Worm (Caenorhabditis elegans) whole organism, L2 larva: ENCODE measurements around the gene F32D1.11.

Experiments used
- C34F6.9 ChIP-seq: fragments of 150-350 bp; optimal IDR thresholded peaks from 2 replicates; lab custom pipeline; 2014; ENCODE audit warnings: missing biosample characterization, missing genetic modification characterization
- F13H6.1 ChIP-seq: sonication (generic microtip); optimal IDR thresholded peaks from 2 replicates; lab custom pipeline; 2016; ENCODE audit warnings: missing genetic modification characterization, missing compliant biosample characterization
- R02D3.7 ChIP-seq: fragments of 150-350 bp; optimal IDR thresholded peaks from 2 replicates; lab custom pipeline; 2014; ENCODE audit warnings: missing biosample characterization, missing genetic modification characterization
- Y55F3AM.14 ChIP-seq: fragments of 200-800 bp; sonication (Bioruptor generic); optimal IDR thresholded peaks from 2 replicates; lab custom pipeline; 2018; ENCODE audit warnings: mild to moderate bottlenecking, missing genetic modification characterization, missing compliant biosample characterization
- ZK546.5 ChIP-seq: sonication (generic microtip); optimal IDR thresholded peaks from 2 replicates; lab custom pipeline; 2017; ENCODE audit warnings: missing biosample characterization, missing genetic modification characterization
- alr-1 ChIP-seq: fragments of 150-350 bp; optimal IDR thresholded peaks from 2 replicates; lab custom pipeline; 2014; ENCODE audit warnings: missing biosample characterization, missing genetic modification characterization
- aly-2 ChIP-seq: fragments of 150-350 bp; optimal IDR thresholded peaks from 2 replicates; lab custom pipeline; 2014; ENCODE audit warnings: missing biosample characterization, missing genetic modification characterization
- ama-1 ChIP-seq: fragments of 150-350 bp; optimal IDR thresholded peaks from 2 replicates; lab custom pipeline; 2018; ENCODE audit warnings: inconsistent platforms
- ceh-16 ChIP-seq: fragments of 150-350 bp; optimal IDR thresholded peaks from 2 replicates; lab custom pipeline; 2014; ENCODE audit warnings: missing biosample characterization, missing genetic modification characterization
- crh-2 ChIP-seq: sonication (generic microtip); optimal IDR thresholded peaks from 2 replicates; lab custom pipeline; 2017; ENCODE audit warnings: missing biosample characterization, missing genetic modification characterization
- egl-27 ChIP-seq: sonication (generic microtip); optimal IDR thresholded peaks from 3 replicates; lab custom pipeline; 2017; ENCODE audit warnings: missing biosample characterization, missing genetic modification reagents, missing genetic modification characterization
- elt-1 ChIP-seq: fragments of 150-350 bp; optimal IDR thresholded peaks from 2 replicates; lab custom pipeline; 2014; ENCODE audit warnings: missing biosample characterization, missing genetic modification characterization
- elt-3 ChIP-seq: sonication (generic microtip); optimal IDR thresholded peaks from 2 replicates; lab custom pipeline; 2017; ENCODE audit warnings: missing biosample characterization, missing genetic modification characterization
- gmeb-1 ChIP-seq: fragments of 150-350 bp; optimal IDR thresholded peaks from 2 replicates; lab custom pipeline; 2014; ENCODE audit warnings: missing biosample characterization, missing genetic modification characterization
- lin-11 ChIP-seq: fragments of 150-350 bp; sonication (generic microtip); optimal IDR thresholded peaks from 2 replicates; lab custom pipeline; 2014; ENCODE audit warnings: missing biosample characterization, missing genetic modification characterization, inconsistent platforms, mixed read lengths
- lin-13 ChIP-seq: fragments of 150-350 bp; optimal IDR thresholded peaks from 2 replicates; lab custom pipeline; 2014; ENCODE audit warnings: missing biosample characterization, missing genetic modification reagents, missing genetic modification characterization
- mbf-1 ChIP-seq: sonication (generic microtip); optimal IDR thresholded peaks from 2 replicates; lab custom pipeline; 2017; ENCODE audit warnings: missing biosample characterization, missing genetic modification characterization
- mdl-1 ChIP-seq, 2 experiments: fragments of 150-350 bp in 1 of 2; sonication (generic microtip) in 1 of 2; optimal IDR thresholded peaks; 2 replicates each; lab custom pipeline; 2017; ENCODE audit warnings: missing biosample characterization in 2 of 2, missing genetic modification characterization in 2 of 2
- nhr-11 ChIP-seq: fragments of 150-350 bp; optimal IDR thresholded peaks from 2 replicates; lab custom pipeline; 2014; ENCODE audit warnings: missing biosample characterization, missing genetic modification characterization
- nhr-12 ChIP-seq: fragments of 150-350 bp; optimal IDR thresholded peaks from 2 replicates; lab custom pipeline; 2014; ENCODE audit warnings: missing biosample characterization, missing genetic modification characterization
- nhr-129 ChIP-seq: fragments of 150-350 bp; optimal IDR thresholded peaks from 2 replicates; lab custom pipeline; 2014; ENCODE audit warnings: missing biosample characterization, missing genetic modification characterization
- nhr-25 ChIP-seq: fragments of 150-350 bp; sonication (generic microtip); optimal IDR thresholded peaks from 3 replicates; lab custom pipeline; 2014; ENCODE audit warnings: missing biosample characterization, missing genetic modification characterization
- nhr-77 ChIP-seq: fragments of 150-350 bp; optimal IDR thresholded peaks from 2 replicates; lab custom pipeline; 2014; ENCODE audit warnings: missing biosample characterization, missing genetic modification characterization
- peb-1 ChIP-seq: fragments of 150-350 bp; optimal IDR thresholded peaks from 2 replicates; lab custom pipeline; 2014; ENCODE audit warnings: missing biosample characterization, missing genetic modification characterization
- sem-4 ChIP-seq: fragments of 150-350 bp; optimal IDR thresholded peaks from 2 replicates; lab custom pipeline; 2014; ENCODE audit warnings: missing biosample characterization, missing genetic modification reagents, missing genetic modification characterization
- sma-3 ChIP-seq: sonication (generic microtip); optimal IDR thresholded peaks from 2 replicates; lab custom pipeline; 2016; ENCODE audit warnings: missing genetic modification reagents, missing genetic modification characterization, missing compliant biosample characterization
- sma-9 ChIP-seq, 2 experiments: fragments of 150-350 bp in 1 of 2; sonication (generic microtip) in 1 of 2; optimal IDR thresholded peaks; 2 replicates each; lab custom pipeline; 2014 to 2016; ENCODE audit warnings: missing genetic modification characterization in 2 of 2, mild to moderate bottlenecking in 1 of 2, missing biosample characterization in 1 of 2, missing compliant biosample characterization in 1 of 2, missing genetic modification reagents in 1 of 2, moderate library complexity in 1 of 2
- unc-39 ChIP-seq: fragments of 150-350 bp; optimal IDR thresholded peaks from 2 replicates; lab custom pipeline; 2014; ENCODE audit warnings: missing biosample characterization, missing genetic modification characterization
- unc-55 ChIP-seq: fragments of 150-350 bp; sonication (generic microtip); optimal IDR thresholded peaks from 3 replicates; lab custom pipeline; 2014; ENCODE audit warnings: missing biosample characterization, missing genetic modification reagents, missing genetic modification characterization
- unc-62 ChIP-seq: fragments of 150-350 bp; optimal IDR thresholded peaks from 2 replicates; lab custom pipeline; 2014; ENCODE audit warnings: missing biosample characterization, missing genetic modification reagents, missing genetic modification characterization
- zag-1 ChIP-seq: fragments of 150-350 bp; optimal IDR thresholded peaks from 2 replicates; lab custom pipeline; 2014; ENCODE audit warnings: missing biosample characterization, missing genetic modification characterization
- ztf-11 ChIP-seq: sonication (generic microtip); optimal IDR thresholded peaks from 2 replicates; lab custom pipeline; 2017; ENCODE audit warnings: missing biosample characterization, missing genetic modification characterization

The F32D1.11 gene

DNA sequence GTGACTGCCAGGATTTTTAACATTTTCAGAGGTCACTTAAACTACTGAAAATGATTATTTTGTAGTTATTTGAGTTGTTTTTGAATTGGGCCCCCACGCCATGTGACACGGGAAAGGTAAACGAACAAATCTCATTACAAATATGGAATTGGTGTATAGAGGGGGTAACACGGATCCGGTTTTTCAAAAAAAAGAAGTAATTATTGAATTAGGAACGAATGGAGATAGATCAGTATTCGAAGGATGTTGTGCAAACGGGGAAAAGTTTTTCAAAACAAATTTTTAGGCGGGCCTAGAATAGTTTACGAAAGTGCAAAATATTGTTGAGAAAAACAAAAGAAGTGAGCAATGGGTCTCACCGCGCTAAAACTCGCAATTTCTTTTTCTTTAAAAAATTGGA lies at the start of gene F32D1.11:
F32D1.11 (minus strand) TSS at position 101 of the 400 bp plus-strand sequence.
- TF ChIP-seq F13H6.1 (tag; lab: Kevin White, UChicago): no peak
- no peak for TF ChIP-seq elt-1 (tag; lab: Kevin White, UChicago)
- TF ChIP-seq ztf-11 (tag; lab: Kevin White, UChicago): no peak
- TF ChIP-seq zag-1 (tag; lab: Kevin White, UChicago): no peak
- TF ChIP-seq nhr-25 (tag; lab: Kevin White, UChicago): no peak
- no peak for TF ChIP-seq nhr-77 (tag; lab: Kevin White, UChicago)
- no peak for TF ChIP-seq unc-55
- no peak for TF ChIP-seq crh-2 (tag; lab: Kevin White, UChicago)
- TF ChIP-seq lin-13 (GFP tag; lab: Kevin White, UChicago): no peak
- no peak for TF ChIP-seq mbf-1 (tag; lab: Kevin White, UChicago)
- no peak for TF ChIP-seq unc-39 (tag; lab: Kevin White, UChicago)
- TF ChIP-seq aly-2 (tag; lab: Kevin White, UChicago): no peak
- no peak for TF ChIP-seq ZK546.5 (tag; lab: Kevin White, UChicago)
- no peak for TF ChIP-seq ama-1 (lab: Kevin White, UChicago)
- TF ChIP-seq ceh-16 (tag; lab: Kevin White, UChicago): no peak
- TF ChIP-seq nhr-11 (tag; lab: Kevin White, UChicago): no peak
- TF ChIP-seq alr-1 (tag; lab: Kevin White, UChicago): no peak
- TF ChIP-seq sem-4 (tag; lab: Kevin White, UChicago): no peak

DNA sequence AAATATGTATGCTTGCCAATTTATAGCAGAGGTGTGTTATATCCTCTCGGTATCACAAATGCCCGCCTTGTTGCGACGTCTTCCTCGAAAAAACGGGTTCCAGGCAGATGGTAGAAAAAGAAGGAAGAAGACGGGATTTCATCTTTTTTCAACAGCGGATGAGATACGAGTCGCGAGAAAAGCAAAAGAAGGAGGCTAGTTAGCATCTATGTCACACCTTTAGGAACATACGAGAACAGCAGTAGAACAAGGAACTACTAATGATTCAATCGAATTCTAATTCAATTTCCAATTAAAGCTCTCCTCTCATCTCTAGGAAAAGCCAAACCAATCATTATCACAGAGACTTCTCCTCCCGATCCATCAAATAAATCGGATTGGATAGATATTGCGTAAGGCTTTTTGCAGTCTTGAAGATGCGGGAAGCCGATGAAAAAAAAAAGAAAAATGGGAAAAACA lies 48.3 kb upstream of the F32D1.11 start, which contains the start of gene grl-5:
grl-5 (minus strand) TSS at position 51 of the 459 bp plus-strand sequence.
- no peak for TF ChIP-seq alr-1 (tag; lab: Kevin White, UChicago)
- no peak for TF ChIP-seq mdl-1 (tag; optimal IDR thresholded peaks at IDR 0.05; lab: Kevin White, UChicago)
- TF ChIP-seq unc-62 (GFP tag; lab: Kevin White, UChicago): no peak
- TF ChIP-seq ztf-11 (tag; lab: Kevin White, UChicago): no peak
- no peak for TF ChIP-seq nhr-25 (tag; lab: Kevin White, UChicago)
- TF ChIP-seq F13H6.1 (tag; lab: Kevin White, UChicago): no peak
- no peak for TF ChIP-seq elt-1 (tag; lab: Kevin White, UChicago)
- TF ChIP-seq nhr-11 (tag; lab: Kevin White, UChicago): no peak
- TF ChIP-seq peb-1: no peak

DNA sequence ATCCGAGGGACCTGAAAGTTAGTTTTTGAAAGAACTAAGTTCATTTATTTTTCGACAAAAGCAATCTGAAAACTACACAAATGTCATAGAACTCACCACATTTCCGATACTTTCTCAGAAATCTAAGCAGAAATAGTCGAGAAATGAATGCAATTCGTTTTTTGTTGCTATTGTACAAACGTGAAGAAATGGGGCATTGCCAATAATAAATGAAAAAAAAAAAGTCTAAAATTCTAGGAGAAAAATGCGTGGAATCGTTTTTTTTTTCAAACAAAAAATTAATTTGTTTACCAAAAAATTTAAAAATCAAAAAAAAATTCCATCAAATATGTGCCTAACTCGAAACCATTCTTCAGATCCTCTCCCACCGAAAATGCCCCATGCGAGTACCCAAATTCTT lies 45.4 kb upstream of the F32D1.11 start, which contains the start of gene Y47D7A.17:
Y47D7A.17 (minus strand) TSS at position 101 of the 400 bp plus-strand sequence.
- TF ChIP-seq sma-9 (GFP tag; optimal IDR thresholded peaks at IDR 0.05; lab: Kevin White, UChicago) (no peak), sma-9 (tag; optimal IDR thresholded peaks at IDR 0.05; lab: Kevin White, UChicago) (no peak), unc-62 (GFP tag; lab: Kevin White, UChicago) (no peak), C34F6.9 (tag; lab: Kevin White, UChicago) (no peak), nhr-129 (tag; lab: Kevin White, UChicago) (no peak), Y55F3AM.14 (GFP tag; lab: Kevin White, UChicago) (no peak), ama-1 (lab: Kevin White, UChicago) (no peak), sma-3 (no peak)

DNA sequence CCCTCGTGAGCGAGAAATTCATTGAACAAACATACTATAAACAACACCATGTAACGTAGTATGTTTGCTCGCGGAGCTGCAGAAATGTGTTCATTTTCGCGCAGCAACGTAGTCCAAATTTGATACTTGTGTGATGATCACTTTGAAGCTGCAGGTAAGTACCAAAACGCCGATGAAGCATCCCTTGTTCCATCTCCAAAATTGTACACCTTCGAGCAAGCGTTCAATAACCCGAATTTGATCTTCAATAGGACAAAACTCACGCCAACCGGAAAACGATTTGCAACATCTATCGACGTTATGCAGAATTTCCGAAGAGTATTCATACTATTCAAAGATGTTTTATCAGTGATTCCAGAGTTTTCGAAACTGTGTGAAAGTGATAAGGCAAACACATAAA lies 44.3 kb upstream of the F32D1.11 start, which contains the start of gene Y47D7A.3:
Y47D7A.3 (plus strand) TSS at position 301 of the 400 bp plus-strand sequence.
- TF ChIP-seq R02D3.7 (no peak), aly-2 (tag; lab: Kevin White, UChicago) (no peak), sma-9 (GFP tag; optimal IDR thresholded peaks at IDR 0.05; lab: Kevin White, UChicago) (no peak), sma-9 (tag; optimal IDR thresholded peaks at IDR 0.05; lab: Kevin White, UChicago) (no peak), egl-27 (tag; lab: Kevin White, UChicago) (no peak), alr-1 (tag; lab: Kevin White, UChicago) (no peak), elt-3 (tag; lab: Kevin White, UChicago) (no peak), gmeb-1 (tag; lab: Kevin White, UChicago) (no peak), unc-39 (tag; lab: Kevin White, UChicago) (no peak), ama-1 (lab: Kevin White, UChicago) (no peak), nhr-12 (tag; lab: Kevin White, UChicago) (no peak), lin-11 (tag; lab: Kevin White, UChicago) (no peak)

DNA sequence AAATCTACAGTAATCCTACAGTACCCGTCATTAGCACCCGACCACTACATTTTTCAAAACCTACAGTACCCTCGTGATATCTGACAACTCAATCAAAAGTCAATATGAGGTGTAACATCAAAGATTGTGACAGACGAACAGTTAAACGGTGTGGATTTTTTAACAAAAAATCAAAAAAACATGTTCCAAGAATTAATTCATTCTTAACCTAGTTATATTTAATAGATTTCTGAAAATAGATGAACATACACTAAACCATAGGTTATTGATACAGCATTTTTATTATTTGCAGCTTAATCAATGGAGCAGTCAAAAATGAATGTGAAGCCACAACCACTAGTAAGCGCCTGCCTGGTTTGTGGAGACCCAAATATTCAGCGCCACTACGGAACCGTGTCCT lies 41.2 kb upstream of the F32D1.11 start, which contains the start of gene nhr-118:
nhr-118 (plus strand) TSS at position 301 of the 400 bp plus-strand sequence.
- TF ChIP-seq nhr-77 (tag; lab: Kevin White, UChicago) (no peak), lin-11 (tag; lab: Kevin White, UChicago) (no peak), lin-13 (GFP tag; lab: Kevin White, UChicago) (no peak), Y55F3AM.14 (GFP tag; lab: Kevin White, UChicago) (no peak), sem-4 (tag; lab: Kevin White, UChicago) (no peak)
- TF ChIP-seq, all 48 proteins: peak for 0
